Fruit fly (Drosophila melanogaster): ENCODE results near the gene Glos.
"Not testable (repeated sequence)": the region's sequence is repeated elsewhere in the genome, so short reads cannot be mapped to it uniquely, and the experiment has no call there.

Gene Glos

dm6 chrX:3930528-3931251 is 5.6 kb upstream of the Glos start, which contains the start of gene CG42541:
Gene CG42541 (minus strand): TSS chrX:3930578.
- TF ChIP-seq dmrt93B (GFP tag; optimal IDR thresholded peaks at IDR 0.05) (no peak), Abd-B (GFP tag; optimal IDR thresholded peaks at IDR 0.05) (no peak), usp (GFP tag; optimal IDR thresholded peaks at IDR 0.05) (no peak), fru (GFP tag; optimal IDR thresholded peaks at IDR 0.05) (no peak), Dfd (GFP tag; optimal IDR thresholded peaks at IDR 0.05) (no peak), GATAd (GFP tag; optimal IDR thresholded peaks at IDR 0.05) (no peak), sv (GFP tag; optimal IDR thresholded peaks at IDR 0.05) (no peak), rgr (GFP tag; optimal IDR thresholded peaks at IDR 0.05) (no peak), pan (optimal IDR thresholded peaks at IDR 0.05) (no peak), woc (GFP tag; optimal IDR thresholded peaks at IDR 0.05) (no peak), Vsx2 (GFP tag; optimal IDR thresholded peaks at IDR 0.05; ENCODE audit: partially characterized antibody) (no peak)

dm6 chrX:3931669-3932068 is 4.6 kb upstream of the Glos start:
- TF ChIP-seq Hr78 (GFP tag; optimal IDR thresholded peaks at IDR 0.05): no peak
- TF ChIP-seq foxo (GFP tag; optimal IDR thresholded peaks at IDR 0.05): peak in 1 of 2 experiments; percentile 49
- TF ChIP-seq fru (GFP tag; optimal IDR thresholded peaks at IDR 0.05): peak; percentile 2
- TF ChIP-seq OdsH (GFP tag; optimal IDR thresholded peaks at IDR 0.05): peak; percentile 4
- TF ChIP-seq br (GFP tag; optimal IDR thresholded peaks at IDR 0.05): no peak
- TF ChIP-seq brk (GFP tag; optimal IDR thresholded peaks at IDR 0.05): no peak
- TF ChIP-seq HLH106 (tag; optimal IDR thresholded peaks at IDR 0.05): peak; percentile 34
- TF ChIP-seq Dfd (GFP tag; optimal IDR thresholded peaks at IDR 0.05): no peak
- peak; percentile 16 for TF ChIP-seq rgr (GFP tag; optimal IDR thresholded peaks at IDR 0.05)
- peak; percentile 4 for TF ChIP-seq psq (GFP tag; optimal IDR thresholded peaks at IDR 0.05)
- TF ChIP-seq h (GFP tag; optimal IDR thresholded peaks at IDR 0.05): peak; percentile 30
- TF ChIP-seq Sp1 (GFP tag; optimal IDR thresholded peaks at IDR 0.05): peak; percentile 5

dm6 chrX:3940547-3940946 is 4.2 kb downstream of the Glos start, which contains the start of gene Gem4b:
Gene Gem4b (plus strand): TSS chrX:3940847.
- TF ChIP-seq fru (GFP tag; optimal IDR thresholded peaks at IDR 0.05); Mio (GFP tag; optimal IDR thresholded peaks at IDR 0.05); dsf (GFP tag; optimal IDR thresholded peaks at IDR 0.05; ENCODE audit: borderline replicate concordance): not testable (repeated sequence)

dm6 chrX:3944743-3945142 is 8.4 kb downstream of the Glos start, which contains the start of gene Gem4c:
Gene Gem4c (plus strand): TSS chrX:3945043.
- TF ChIP-seq Sp1 (GFP tag; optimal IDR thresholded peaks at IDR 0.05); Myc (optimal IDR thresholded peaks at IDR 0.05); rgr (GFP tag; optimal IDR thresholded peaks at IDR 0.05): not testable (repeated sequence)

dm6 chrX:3948889-3949288 is 12.6 kb downstream of the Glos start, which contains the start of gene Vap33:
Gene Vap33 (plus strand): TSS chrX:3948975.
- TF ChIP-seq Jra (GFP tag; optimal IDR thresholded peaks at IDR 0.05): no peak
- TF ChIP-seq OdsH (GFP tag; optimal IDR thresholded peaks at IDR 0.05): no peak
- no peak for TF ChIP-seq dl (GFP tag; optimal IDR thresholded peaks at IDR 0.05; ENCODE audit: insufficient read depth in 1 of 2, partially characterized antibody in 2 of 2)
- TF ChIP-seq usp (GFP tag; optimal IDR thresholded peaks at IDR 0.05): no peak
- TF ChIP-seq Hr78 (GFP tag; optimal IDR thresholded peaks at IDR 0.05): no peak
- no peak for TF ChIP-seq foxo (GFP tag; optimal IDR thresholded peaks at IDR 0.05)
- TF ChIP-seq GATAd (GFP tag; optimal IDR thresholded peaks at IDR 0.05): no peak
- TF ChIP-seq Dif (GFP tag; optimal IDR thresholded peaks at IDR 0.05; ENCODE audit: partially characterized antibody): no peak
- no peak for TF ChIP-seq rgr (GFP tag; optimal IDR thresholded peaks at IDR 0.05)
- TF ChIP-seq Vsx2 (GFP tag; optimal IDR thresholded peaks at IDR 0.05; ENCODE audit: partially characterized antibody): no peak
- TF ChIP-seq CrebA (GFP tag; optimal IDR thresholded peaks at IDR 0.05; ENCODE audit: borderline replicate concordance): no peak
- no peak for TF ChIP-seq Sp1 (GFP tag; optimal IDR thresholded peaks at IDR 0.05)
- no peak for TF ChIP-seq Rel (GFP tag; optimal IDR thresholded peaks at IDR 0.05)
- no peak for TF ChIP-seq Rel (tag; optimal IDR thresholded peaks at IDR 0.05)
- no peak for TF ChIP-seq N (GFP tag; optimal IDR thresholded peaks at IDR 0.05)
- TF ChIP-seq brk (GFP tag; optimal IDR thresholded peaks at IDR 0.05): no peak
- no peak for TF ChIP-seq woc (GFP tag; optimal IDR thresholded peaks at IDR 0.05)
- TF ChIP-seq h (GFP tag; optimal IDR thresholded peaks at IDR 0.05): no peak

Data from whole organism, wandering third instar larva.